Worm (Caenorhabditis elegans) whole organism, mixed stage, embryonic: ENCODE results near the gene Y69A2AR.1.

ENCODE experiments used
- M03D4.4 ChIP-seq: sonication (generic microtip); optimal IDR thresholded peaks from 2 replicates; lab custom pipeline; 2017; ENCODE audit warnings: mild to moderate bottlenecking, missing genetic modification characterization, missing compliant biosample characterization
- bed-3 ChIP-seq: fragments of 200-800 bp; sonication (Bioruptor generic); optimal IDR thresholded peaks from 3 replicates; lab custom pipeline; 2018; ENCODE audit warnings: mild to moderate bottlenecking, missing genetic modification characterization, moderate library complexity, missing compliant biosample characterization
- blmp-1 ChIP-seq: fragments of 150-350 bp; optimal IDR thresholded peaks from 2 replicates; lab custom pipeline; 2014; ENCODE audit warnings: missing biosample characterization, missing genetic modification characterization
- ceh-39 ChIP-seq: fragments of 150-350 bp; optimal IDR thresholded peaks from 2 replicates; lab custom pipeline; 2014; ENCODE audit warnings: missing biosample characterization, missing genetic modification characterization
- ceh-43 ChIP-seq: fragments of 200-800 bp; sonication (Bioruptor generic); optimal IDR thresholded peaks from 2 replicates; lab custom pipeline; 2018; ENCODE audit warnings: mild to moderate bottlenecking, missing genetic modification characterization, moderate library complexity, missing compliant biosample characterization
- ceh-83 ChIP-seq: fragments of 200-800 bp; sonication (Bioruptor generic); optimal IDR thresholded peaks from 2 replicates; lab custom pipeline; 2018; ENCODE audit warnings: mild to moderate bottlenecking, missing genetic modification characterization, missing compliant biosample characterization
- ces-1 ChIP-seq: fragments of 150-350 bp; optimal IDR thresholded peaks from 2 replicates; lab custom pipeline; 2014; ENCODE audit warnings: missing biosample characterization, missing genetic modification reagents, missing genetic modification characterization
- cnd-1 ChIP-seq: fragments of 200-800 bp; sonication (Bioruptor generic); optimal IDR thresholded peaks from 2 replicates; lab custom pipeline; 2018; ENCODE audit warnings: mild to moderate bottlenecking, missing genetic modification characterization, missing compliant biosample characterization
- drap-1 ChIP-seq: fragments of 200-800 bp; sonication (Bioruptor generic); optimal IDR thresholded peaks from 3 replicates; lab custom pipeline; 2018; ENCODE audit warnings: mild to moderate bottlenecking, missing genetic modification characterization, missing compliant biosample characterization
- elt-1 ChIP-seq: sonication (generic microtip); optimal IDR thresholded peaks from 2 replicates; lab custom pipeline; 2017; ENCODE audit warnings: missing genetic modification characterization, mild to moderate bottlenecking, missing compliant biosample characterization, antibody characterized with exemption, moderate library complexity, borderline replicate concordance; ENCODE audit not compliant: insufficient read depth
- flh-1 ChIP-seq: fragments of 200-800 bp; sonication (Bioruptor generic); optimal IDR thresholded peaks from 2 replicates; lab custom pipeline; 2018; ENCODE audit warnings: mild to moderate bottlenecking, missing genetic modification characterization, moderate library complexity, missing compliant biosample characterization
- ham-2 ChIP-seq: fragments of 200-800 bp; sonication (Bioruptor generic); optimal IDR thresholded peaks from 2 replicates; lab custom pipeline; 2018; ENCODE audit warnings: mild to moderate bottlenecking, missing genetic modification characterization, missing compliant biosample characterization
- hlh-1 ChIP-seq: fragments of 150-350 bp; optimal IDR thresholded peaks from 2 replicates; lab custom pipeline; 2014; ENCODE audit warnings: missing biosample characterization, missing genetic modification reagents, missing genetic modification characterization
- lin-32 ChIP-seq: fragments of 200-800 bp; sonication (Bioruptor generic); optimal IDR thresholded peaks from 2 replicates; lab custom pipeline; 2018; ENCODE audit warnings: mild to moderate bottlenecking, missing genetic modification characterization, missing compliant biosample characterization
- lsy-2 ChIP-seq: fragments of 150-350 bp; optimal IDR thresholded peaks from 2 replicates; lab custom pipeline; 2014; ENCODE audit warnings: missing biosample characterization, missing genetic modification characterization
- mep-1 ChIP-seq: fragments of 150-350 bp; optimal IDR thresholded peaks from 2 replicates; lab custom pipeline; 2017; ENCODE audit warnings: missing biosample characterization, missing genetic modification reagents, missing genetic modification characterization, inconsistent platforms
- mls-2 ChIP-seq: sonication (generic microtip); optimal IDR thresholded peaks from 2 replicates; lab custom pipeline; 2016; ENCODE audit warnings: mild to moderate bottlenecking, missing genetic modification characterization, moderate library complexity, missing compliant biosample characterization
- nhr-12 ChIP-seq: fragments of 150-350 bp; optimal IDR thresholded peaks from 2 replicates; lab custom pipeline; 2014; ENCODE audit warnings: missing biosample characterization, missing genetic modification characterization
- nhr-2 ChIP-seq: fragments of 150-350 bp; optimal IDR thresholded peaks from 2 replicates; lab custom pipeline; 2014; ENCODE audit warnings: missing biosample characterization, missing genetic modification characterization
- nhr-237 ChIP-seq: fragments of 150-350 bp; optimal IDR thresholded peaks from 2 replicates; lab custom pipeline; 2014; ENCODE audit warnings: missing biosample characterization, missing genetic modification characterization
- nhr-28 ChIP-seq: fragments of 150-350 bp; optimal IDR thresholded peaks from 2 replicates; lab custom pipeline; 2014; ENCODE audit warnings: missing biosample characterization, missing genetic modification characterization
- nhr-76 ChIP-seq: sonication (generic microtip); optimal IDR thresholded peaks from 2 replicates; lab custom pipeline; 2017; ENCODE audit warnings: missing biosample characterization, missing genetic modification characterization
- pha-4 ChIP-seq: fragments of 150-350 bp; optimal IDR thresholded peaks from 2 replicates; lab custom pipeline; 2018; ENCODE audit warnings: missing biosample characterization, missing genetic modification reagents, missing genetic modification characterization
- sem-2 ChIP-seq: fragments of 200-800 bp; sonication (Bioruptor generic); optimal IDR thresholded peaks from 2 replicates; lab custom pipeline; 2018; ENCODE audit warnings: mild to moderate bottlenecking, missing genetic modification characterization, missing compliant biosample characterization
- snpc-4 ChIP-seq: fragments of 150-350 bp; optimal IDR thresholded peaks from 2 replicates; lab custom pipeline; 2014; ENCODE audit warnings: missing biosample characterization, missing genetic modification characterization
- sptf-1 ChIP-seq: sonication (generic microtip); optimal IDR thresholded peaks from 2 replicates; lab custom pipeline; 2017; ENCODE audit warnings: mild to moderate bottlenecking, missing genetic modification characterization, moderate library complexity, missing compliant biosample characterization
- tbx-8 ChIP-seq: fragments of 200-800 bp; sonication (Bioruptor generic); optimal IDR thresholded peaks from 2 replicates; lab custom pipeline; 2018; ENCODE audit warnings: mild to moderate bottlenecking, missing genetic modification characterization, moderate library complexity, missing compliant biosample characterization
- unc-120 ChIP-seq: sonication (generic microtip); optimal IDR thresholded peaks from 2 replicates; lab custom pipeline; 2017; ENCODE audit warnings: missing genetic modification characterization, missing compliant biosample characterization; ENCODE audit not compliant: poor library complexity, severe bottlenecking
- zip-8 ChIP-seq: fragments of 150-350 bp; optimal IDR thresholded peaks from 2 replicates; lab custom pipeline; 2014; ENCODE audit warnings: missing biosample characterization, missing genetic modification characterization

The Y69A2AR.1 gene

ce11 chrIV:2666586-2667100, at the start of gene Y69A2AR.1:
TSS of gene Y69A2AR.1 (plus strand) at chrIV:2667050.
- TF ChIP-seq nhr-28 (tag; lab: Kevin White, UChicago) = no peak
- peak; percentile 93 for TF ChIP-seq lsy-2
- no peak for TF ChIP-seq mls-2
- TF ChIP-seq ces-1 = peak; percentile 2
- TF ChIP-seq nhr-12 = no peak
- no peak for TF ChIP-seq elt-1 (tag; lab: Kevin White, UChicago)
- TF ChIP-seq drap-1 (GFP tag; lab: Kevin White, UChicago) = no peak
- TF ChIP-seq nhr-76 (tag; lab: Kevin White, UChicago) = no peak
- TF ChIP-seq ceh-83 (GFP tag; lab: Kevin White, UChicago) = no peak
- TF ChIP-seq, all 35 proteins: peak for 2

- TF ChIP-seq unc-120 (tag; lab: Kevin White, UChicago) = no peak
- TF ChIP-seq nhr-237 (tag; lab: Kevin White, UChicago) = no peak
- TF ChIP-seq ceh-39 = no peak
- no peak for TF ChIP-seq bed-3
- no peak for TF ChIP-seq sem-2 (GFP tag; lab: Kevin White, UChicago)
- TF ChIP-seq nhr-2 (tag; lab: Kevin White, UChicago) = no peak
- TF ChIP-seq ham-2 = no peak
- TF ChIP-seq tbx-8 (GFP tag; lab: Kevin White, UChicago) = no peak
- TF ChIP-seq ceh-83 (GFP tag; lab: Kevin White, UChicago) = no peak
- TF ChIP-seq flh-1 (GFP tag; lab: Kevin White, UChicago) = no peak
- no peak for TF ChIP-seq mls-2
- no peak for TF ChIP-seq hlh-1 (tag; lab: Kevin White, UChicago)
- no peak for TF ChIP-seq zip-8 (tag; lab: Kevin White, UChicago)
These were observed 48.2 kb upstream of the Y69A2AR.1 start, which contains the start of gene smf-3 for ce11 chrIV:2618611-2619010. TSS of gene smf-3 (plus strand) at chrIV:2618869.

- TF ChIP-seq mep-1 (no peak), tbx-8 (GFP tag; lab: Kevin White, UChicago) (no peak), ceh-83 (GFP tag; lab: Kevin White, UChicago) (no peak), nhr-12 (no peak), lsy-2 (no peak), nhr-2 (tag; lab: Kevin White, UChicago) (no peak)
These were observed 38.7 kb upstream of the Y69A2AR.1 start, which contains the start of gene ngn-1 for ce11 chrIV:2628171-2628570. TSS of gene ngn-1 (minus strand) at chrIV:2628271.

ce11 chrIV:2630145-2630544, 36.7 kb upstream of the Y69A2AR.1 start:
- TF ChIP-seq flh-1 (GFP tag; lab: Kevin White, UChicago) (no peak), sptf-1 (tag; lab: Kevin White, UChicago) (no peak), blmp-1 (tag; lab: Kevin White, UChicago) (no peak), pha-4 (tag; lab: Kevin White, UChicago) (no peak), nhr-2 (tag; lab: Kevin White, UChicago) (peak; percentile 30), ceh-83 (GFP tag; lab: Kevin White, UChicago) (no peak)

- TF ChIP-seq lsy-2 (peak; percentile 60), nhr-2 (tag; lab: Kevin White, UChicago) (peak; percentile 53), ham-2 (no peak), nhr-12 (no peak), ceh-83 (GFP tag; lab: Kevin White, UChicago) (no peak), ceh-43 (no peak), zip-8 (tag; lab: Kevin White, UChicago) (peak; percentile 34)
These were observed 31.9 kb upstream of the Y69A2AR.1 start for ce11 chrIV:2634992-2635391.

ce11 chrIV:2639666-2640273, 27.1 kb upstream of the Y69A2AR.1 start:
- no peak for TF ChIP-seq lsy-2
- no peak for TF ChIP-seq hlh-1 (tag; lab: Kevin White, UChicago)
- no peak for TF ChIP-seq ceh-43
- TF ChIP-seq M03D4.4 (tag; lab: Kevin White, UChicago) = peak; percentile 52
- no peak for TF ChIP-seq ces-1
- TF ChIP-seq mls-2 = peak; percentile 59
- peak; percentile 49 for TF ChIP-seq unc-120 (tag; lab: Kevin White, UChicago)
- peak; percentile 19 for TF ChIP-seq lin-32 (GFP tag; lab: Kevin White, UChicago)
- TF ChIP-seq zip-8 (tag; lab: Kevin White, UChicago) = peak; percentile 90
- peak; percentile 11 for TF ChIP-seq cnd-1 (tag; lab: Kevin White, UChicago)
- no peak for TF ChIP-seq elt-1 (tag; lab: Kevin White, UChicago)
- TF ChIP-seq ceh-83 (GFP tag; lab: Kevin White, UChicago) = peak; percentile 72
- TF ChIP-seq sem-2 (GFP tag; lab: Kevin White, UChicago) = peak; percentile 58
- peak; percentile 90 for TF ChIP-seq nhr-2 (tag; lab: Kevin White, UChicago)
- peak; percentile 35 for TF ChIP-seq ham-2
- TF ChIP-seq snpc-4 = no peak
- TF ChIP-seq drap-1 (GFP tag; lab: Kevin White, UChicago) = peak; percentile 25
- peak; percentile 13 for TF ChIP-seq flh-1 (GFP tag; lab: Kevin White, UChicago)
- TF ChIP-seq sptf-1 (tag; lab: Kevin White, UChicago) = peak; percentile 83
- TF ChIP-seq tbx-8 (GFP tag; lab: Kevin White, UChicago) = peak; percentile 7
- TF ChIP-seq bed-3 = peak; percentile 50
